Worm (Caenorhabditis elegans): Measurements from ENCODE around the gene arle-14.

ce11 chrIII:5743084-5743483 lies 50.4 kb downstream of the arle-14 start, which contains the start of gene B0244.15:
- TF ChIP-seq ama-1 (optimal IDR thresholded peaks at IDR 0.05) (no peak), tbx-11 (GFP tag; IDR thresholded peaks at IDR 0.05) (no peak), pes-1 (GFP tag; IDR thresholded peaks at IDR 0.05) (no peak), hmbx-1 (tag; optimal IDR thresholded peaks at IDR 0.05) (no peak), tra-4 (tag; optimal IDR thresholded peaks at IDR 0.05) (no peak), flt-1 (GFP tag; IDR thresholded peaks at IDR 0.05) (no peak), ceh-36 (tag; optimal IDR thresholded peaks at IDR 0.05) (no peak)

Measured in whole organism, early embryonic.